Worm (Caenorhabditis elegans): ENCODE results near the gene srh-192.

ce11 chrV:4273372-4273771 lies 41.6 kb downstream of the srh-192 start:
- TF ChIP-seq ama-1 (optimal IDR thresholded peaks at IDR 0.05): no peak
- TF ChIP-seq elt-2 (tag; optimal IDR thresholded peaks at IDR 0.05): no peak
- TF ChIP-seq fkh-10 (GFP tag; optimal IDR thresholded peaks at IDR 0.05): no peak
- no peak for TF ChIP-seq hlh-30 (tag; optimal IDR thresholded peaks at IDR 0.05; ENCODE audit: insufficient read depth)
- TF ChIP-seq pqm-1 (tag; optimal IDR thresholded peaks at IDR 0.05): no peak
- no peak for TF ChIP-seq unc-55 (GFP tag; optimal IDR thresholded peaks at IDR 0.05)
- TF ChIP-seq unc-86 (tag; optimal IDR thresholded peaks at IDR 0.05): no peak
- TF ChIP-seq unc-3 (GFP tag; conservative IDR thresholded peaks at IDR 0.05): no peak
- no peak for TF ChIP-seq unc-3 (tag; optimal IDR thresholded peaks at IDR 0.05)
- TF ChIP-seq F13H6.1 (tag; optimal IDR thresholded peaks at IDR 0.05): no peak
- TF ChIP-seq ceh-9 (tag; optimal IDR thresholded peaks at IDR 0.05): no peak
- no peak for TF ChIP-seq ceh-48 (tag; optimal IDR thresholded peaks at IDR 0.05)
- no peak for TF ChIP-seq pha-4 (tag; optimal IDR thresholded peaks at IDR 0.05)
- TF ChIP-seq rnt-1 (tag; optimal IDR thresholded peaks at IDR 0.05): no peak
- no peak for TF ChIP-seq zip-5 (tag; optimal IDR thresholded peaks at IDR 0.05)
